Fruit fly (Drosophila melanogaster) whole organism, prepupa: Measurements from ENCODE around the gene Pura.

Experiments
- Blimp-1 ChIP-seq: fragments of 200-800 bp; sonication (Bioruptor generic); optimal IDR thresholded peaks from 3 replicates; lab custom pipeline; 2017; ENCODE audit warnings: missing biosample characterization, missing genetic modification characterization, mild to moderate bottlenecking, moderate library complexity, missing genetic modification reagents
- CG10631 ChIP-seq: fragments of 200-800 bp; sonication (Bioruptor generic); optimal IDR thresholded peaks from 2 replicates; lab custom pipeline; 2016; ENCODE audit warnings: missing biosample characterization, missing genetic modification characterization
- CG11762 ChIP-seq: fragments of 200-800 bp; sonication (Bioruptor generic); optimal IDR thresholded peaks from 3 replicates; lab custom pipeline; 2016; ENCODE audit warnings: missing biosample characterization, missing genetic modification characterization; ENCODE audit not compliant: insufficient read depth
- CG15336 ChIP-seq: fragments of 200-800 bp; sonication (Bioruptor generic); IDR thresholded peaks from 2 replicates; pipeline ENCODE4 v1.3.6; 2022; ENCODE audit warnings: missing biosample characterization, missing genetic modification characterization
- CG1621 ChIP-seq: fragments of 200-800 bp; sonication (Bioruptor generic); optimal IDR thresholded peaks from 3 replicates; lab custom pipeline; 2018; ENCODE audit warnings: missing biosample characterization, mild to moderate bottlenecking, missing genetic modification characterization
- CG16779 ChIP-seq: fragments of 200-800 bp; sonication (Bioruptor generic); optimal IDR thresholded peaks from 3 replicates; lab custom pipeline; 2017; ENCODE audit warnings: missing biosample characterization, mild to moderate bottlenecking, missing genetic modification characterization
- CG3032 ChIP-seq: fragments of 200-800 bp; optimal IDR thresholded peaks from 2 replicates; lab custom pipeline; 2019; ENCODE audit warnings: missing biosample characterization, mild to moderate bottlenecking, missing genetic modification characterization, moderate library complexity
- CG31627 ChIP-seq: fragments of 200-800 bp; sonication (Bioruptor generic); optimal IDR thresholded peaks from 3 replicates; lab custom pipeline; 2016; ENCODE audit warnings: missing biosample characterization, missing genetic modification characterization
- CG32006 ChIP-seq: fragments of 200-800 bp; sonication (Bioruptor generic); optimal IDR thresholded peaks from 3 replicates; lab custom pipeline; 2017; ENCODE audit warnings: missing biosample characterization, mild to moderate bottlenecking, missing genetic modification characterization
- CG34406 ChIP-seq: fragments of 200-800 bp; sonication (Bioruptor generic); optimal IDR thresholded peaks from 3 replicates; lab custom pipeline; 2016; ENCODE audit warnings: missing biosample characterization, missing genetic modification characterization
- CG4318 ChIP-seq: fragments of 200-800 bp; sonication (Bioruptor generic); optimal IDR thresholded peaks from 3 replicates; lab custom pipeline; 2017; ENCODE audit warnings: missing biosample characterization, mild to moderate bottlenecking, missing genetic modification characterization
- CG6163 ChIP-seq: fragments of 200-800 bp; sonication (Bioruptor generic); IDR thresholded peaks from 3 replicates; pipeline ENCODE4 v1.3.6; 2022; ENCODE audit warnings: missing biosample characterization, missing genetic modification characterization
- CG6276 ChIP-seq: fragments of 200-800 bp; sonication (Bioruptor generic); optimal IDR thresholded peaks from 2 replicates; lab custom pipeline; 2017; ENCODE audit warnings: missing biosample characterization, mild to moderate bottlenecking, missing genetic modification characterization
- CG6792 ChIP-seq: fragments of 200-800 bp; sonication (Bioruptor generic); optimal IDR thresholded peaks from 3 replicates; lab custom pipeline; 2016; ENCODE audit warnings: missing biosample characterization, missing genetic modification characterization
- CG6808 ChIP-seq: fragments of 200-800 bp; sonication (Bioruptor generic); optimal IDR thresholded peaks from 3 replicates; lab custom pipeline; 2017; ENCODE audit warnings: missing biosample characterization, missing genetic modification characterization, mild to moderate bottlenecking, moderate library complexity, missing genetic modification reagents
- CG6854 ChIP-seq: fragments of 200-800 bp; sonication (Bioruptor generic); optimal IDR thresholded peaks from 2 replicates; lab custom pipeline; 2017; ENCODE audit warnings: missing biosample characterization, mild to moderate bottlenecking, missing genetic modification characterization
- CG7368 ChIP-seq: fragments of 200-800 bp; sonication (Bioruptor generic); optimal IDR thresholded peaks from 3 replicates; lab custom pipeline; 2016; ENCODE audit warnings: missing biosample characterization, missing genetic modification characterization
- CG8319 ChIP-seq: fragments of 200-800 bp; sonication (Bioruptor generic); optimal IDR thresholded peaks from 3 replicates; lab custom pipeline; 2016; ENCODE audit warnings: missing biosample characterization, missing genetic modification characterization
- CG9139 ChIP-seq: fragments of 200-800 bp; sonication (Bioruptor generic); optimal IDR thresholded peaks from 3 replicates; lab custom pipeline; 2017; ENCODE audit warnings: missing biosample characterization, mild to moderate bottlenecking, missing genetic modification characterization
- Eip78C ChIP-seq: fragments of 200-800 bp; sonication (Bioruptor generic); peaks from one replicate; lab custom pipeline; 2016; ENCODE audit warnings: missing biosample characterization, missing genetic modification characterization
- Eip93F ChIP-seq: fragments of 200-800 bp; sonication (Bioruptor generic); optimal IDR thresholded peaks from 2 replicates; lab custom pipeline; 2016; ENCODE audit warnings: missing biosample characterization, mild to moderate bottlenecking, missing genetic modification characterization
- Ets21C ChIP-seq: fragments of 200-800 bp; sonication (Bioruptor generic); optimal IDR thresholded peaks from 3 replicates; lab custom pipeline; 2016; ENCODE audit warnings: missing biosample characterization, missing genetic modification characterization
- Ets96B ChIP-seq: fragments of 200-800 bp; optimal IDR thresholded peaks from 2 replicates; lab custom pipeline; 2019; ENCODE audit warnings: missing biosample characterization, mild to moderate bottlenecking, missing genetic modification characterization, moderate library complexity
- Gug ChIP-seq: fragments of 200-800 bp; sonication (Bioruptor generic); IDR thresholded peaks from 2 replicates; pipeline ENCODE4 v1.3.6; 2022; ENCODE audit warnings: missing biosample characterization, missing genetic modification characterization
- Hr38 ChIP-seq: sonication (Bioruptor generic); optimal IDR thresholded peaks from 2 replicates; lab custom pipeline; 2016; ENCODE audit warnings: missing biosample characterization, missing genetic modification characterization
- Hr39 ChIP-seq: fragments of 200-800 bp; sonication (Bioruptor generic); optimal IDR thresholded peaks from 2 replicates; lab custom pipeline; 2016; ENCODE audit warnings: missing biosample characterization, missing genetic modification characterization
- Met ChIP-seq: fragments of 200-800 bp; sonication (Bioruptor generic); optimal IDR thresholded peaks from 3 replicates; lab custom pipeline; 2016; ENCODE audit warnings: missing biosample characterization, missing genetic modification characterization
- Sox14 ChIP-seq: fragments of 200-800 bp; sonication (Bioruptor generic); optimal IDR thresholded peaks from 3 replicates; lab custom pipeline; 2016; ENCODE audit warnings: missing biosample characterization, missing genetic modification characterization
- Sox15 ChIP-seq: fragments of 200-800 bp; sonication (Bioruptor generic); optimal IDR thresholded peaks from 3 replicates; lab custom pipeline; 2016; ENCODE audit warnings: missing biosample characterization, missing genetic modification characterization
- achi ChIP-seq: fragments of 200-800 bp; sonication (Bioruptor generic); optimal IDR thresholded peaks from 3 replicates; lab custom pipeline; 2016; ENCODE audit warnings: missing biosample characterization, missing genetic modification characterization
- acj6 ChIP-seq: fragments of 200-800 bp; sonication (Bioruptor generic); optimal IDR thresholded peaks from 3 replicates; lab custom pipeline; 2016; ENCODE audit warnings: missing biosample characterization, missing genetic modification characterization
- cyc ChIP-seq: fragments of 200-800 bp; sonication (Bioruptor generic); optimal IDR thresholded peaks from 3 replicates; lab custom pipeline; 2016; ENCODE audit warnings: missing biosample characterization, missing genetic modification characterization
- dsx ChIP-seq: fragments of 200-800 bp; optimal IDR thresholded peaks from 3 replicates; lab custom pipeline; 2019; ENCODE audit warnings: missing biosample characterization, mild to moderate bottlenecking, missing genetic modification characterization, moderate library complexity; ENCODE audit not compliant: poor library complexity, severe bottlenecking
- eg ChIP-seq: fragments of 200-800 bp; sonication (Bioruptor generic); IDR thresholded peaks from 3 replicates; pipeline ENCODE4 v1.3.6; 2022; ENCODE audit warnings: missing biosample characterization, missing genetic modification characterization
- esn ChIP-seq: fragments of 200-800 bp; sonication (Bioruptor generic); optimal IDR thresholded peaks from 2 replicates; lab custom pipeline; 2016; ENCODE audit warnings: missing biosample characterization, mild to moderate bottlenecking, missing genetic modification characterization, moderate library complexity
- fd85E ChIP-seq: fragments of 200-800 bp; sonication (Bioruptor generic); optimal IDR thresholded peaks from 3 replicates; lab custom pipeline; 2016; ENCODE audit warnings: missing biosample characterization, missing genetic modification characterization
- net ChIP-seq: fragments of 200-800 bp; sonication (Bioruptor generic); optimal IDR thresholded peaks from 3 replicates; lab custom pipeline; 2016; ENCODE audit warnings: missing biosample characterization, missing genetic modification characterization
- pdm3 ChIP-seq: fragments of 200-800 bp; sonication (Bioruptor generic); optimal IDR thresholded peaks from 3 replicates; lab custom pipeline; 2016; ENCODE audit warnings: missing biosample characterization, missing genetic modification characterization
- salr ChIP-seq, 2 experiments: fragments of 200-800 bp; sonication (Bioruptor generic); optimal IDR thresholded peaks; 3 replicates each; lab custom pipeline; 2016 to 2018; ENCODE audit warnings: missing biosample characterization in 2 of 2, missing genetic modification characterization in 2 of 2, mild to moderate bottlenecking in 1 of 2
- spab ChIP-seq: fragments of 200-800 bp; sonication (Bioruptor generic); optimal IDR thresholded peaks from 2 replicates; lab custom pipeline; 2017; ENCODE audit warnings: missing biosample characterization, mild to moderate bottlenecking, missing genetic modification characterization, missing genetic modification reagents
- ss ChIP-seq, 2 experiments: fragments of 200-800 bp; sonication (Bioruptor generic); optimal IDR thresholded peaks; 2 replicates in 1 of 2; 3 replicates in 1 of 2; lab custom pipeline; 2017 to 2018; ENCODE audit warnings: mild to moderate bottlenecking in 2 of 2, missing biosample characterization in 2 of 2, missing genetic modification characterization in 2 of 2, moderate library complexity in 1 of 2
- topi ChIP-seq: fragments of 200-800 bp; sonication (Bioruptor generic); optimal IDR thresholded peaks from 3 replicates; lab custom pipeline; 2016; ENCODE audit warnings: missing biosample characterization, missing genetic modification characterization
- vri ChIP-seq: fragments of 200-800 bp; sonication (Bioruptor generic); optimal IDR thresholded peaks from 3 replicates; lab custom pipeline; 2016; ENCODE audit warnings: missing biosample characterization, mild to moderate bottlenecking, missing genetic modification characterization

Gene Pura

dm6 chr3L:7550225-7550624, 42.7 kb upstream of the Pura start (continued):
- TF ChIP-seq CG10631 (no peak), esn (GFP tag; lab: Kevin White, UChicago) (no peak), CG32006 (peak; percentile 63), CG11762 (peak; percentile 12), Eip78C (GFP tag; lab: Kevin White, UChicago) (peak; percentile 64), Sox14 (GFP tag; lab: Kevin White, UChicago) (no peak), CG8319 (GFP tag; lab: Kevin White, UChicago) (peak; percentile 13), CG6276 (GFP tag; lab: Kevin White, UChicago) (peak; percentile 41), cyc (GFP tag; lab: Kevin White, UChicago) (no peak), spab (GFP tag; lab: Kevin White, UChicago) (no peak), net (GFP tag; lab: Kevin White, UChicago) (peak; percentile 36), CG31627 (GFP tag; lab: Kevin White, UChicago) (no peak), CG16779 (tag; lab: Kevin White, UChicago) (no peak), Met (GFP tag; lab: Kevin White, UChicago) (no peak), eg (GFP tag; lab: Robert Waterston, UW) (peak; percentile 74)

dm6 chr3L:7552446-7552845, 40.4 kb upstream of the Pura start:
- no peak for TF ChIP-seq eg (GFP tag; lab: Robert Waterston, UW)
- no peak for TF ChIP-seq Sox15
- no peak for TF ChIP-seq CG1621 (tag; lab: Kevin White, UChicago)
- peak; percentile 61 for TF ChIP-seq Eip78C (GFP tag; lab: Kevin White, UChicago)
- TF ChIP-seq Ets21C (GFP tag; lab: Kevin White, UChicago): no peak
- no peak for TF ChIP-seq CG6792 (GFP tag; lab: Kevin White, UChicago)
- no peak for TF ChIP-seq CG15336 (GFP tag; lab: Robert Waterston, UW)
- TF ChIP-seq CG6163 (GFP tag; lab: Robert Waterston, UW): 0 out of 3 replicates have a peak, but pooled peaks have one; percentile 28
- no peak for TF ChIP-seq CG6854 (GFP tag; lab: Kevin White, UChicago)
- TF ChIP-seq CG32006: peak; percentile 16
- no peak for TF ChIP-seq net (GFP tag; lab: Kevin White, UChicago)

DNA sequence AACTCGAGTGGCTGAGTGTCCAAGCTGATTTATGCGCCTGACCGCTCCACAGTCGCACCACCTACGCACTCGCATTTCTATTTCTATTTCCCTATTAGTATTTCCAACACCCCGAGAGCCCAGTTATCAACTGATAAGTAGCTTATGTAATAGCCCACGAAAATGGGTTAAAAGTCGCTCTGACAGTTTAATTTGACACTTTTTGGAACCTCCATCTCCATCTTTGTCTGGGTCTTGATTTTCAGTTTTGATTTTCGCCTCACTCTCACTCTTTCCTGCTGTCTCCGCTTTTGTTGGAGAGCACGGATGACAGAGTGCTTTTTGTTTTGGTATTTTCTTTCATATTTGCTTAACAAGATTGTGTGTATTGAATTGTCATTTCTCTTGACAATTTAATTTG, 39.8 kb upstream of the Pura start:
- no peak for TF ChIP-seq achi
- TF ChIP-seq Hr39: no peak
- TF ChIP-seq Eip93F (GFP tag; lab: Kevin White, UChicago): no peak
- TF ChIP-seq Sox15: no peak
- no peak for TF ChIP-seq Gug (GFP tag; lab: Robert Waterston, UW)
- no peak for TF ChIP-seq eg (GFP tag; lab: Robert Waterston, UW)
- no peak for TF ChIP-seq CG10631
- no peak for TF ChIP-seq Blimp-1 (GFP tag; lab: Kevin White, UChicago)
- TF ChIP-seq fd85E (GFP tag; lab: Kevin White, UChicago): no peak
- TF ChIP-seq net (GFP tag; lab: Kevin White, UChicago): no peak
- TF ChIP-seq salr (GFP tag; optimal IDR thresholded peaks at IDR 0.05; lab: Kevin White, UChicago): no peak
- TF ChIP-seq CG6808 (GFP tag; lab: Kevin White, UChicago): no peak
- no peak for TF ChIP-seq CG8319 (GFP tag; lab: Kevin White, UChicago)
- TF ChIP-seq CG32006: no peak
- TF ChIP-seq CG34406 (GFP tag; lab: Kevin White, UChicago): no peak
- no peak for TF ChIP-seq Hr38 (GFP tag; lab: Kevin White, UChicago)
- TF ChIP-seq CG9139: no peak
- no peak for TF ChIP-seq CG6276 (GFP tag; lab: Kevin White, UChicago)

- no peak for TF ChIP-seq CG6808 (GFP tag; lab: Kevin White, UChicago)
- no peak for TF ChIP-seq Ets96B
- no peak for TF ChIP-seq CG1621 (tag; lab: Kevin White, UChicago)
- no peak for TF ChIP-seq dsx (GFP tag; lab: Kevin White, UChicago)
- TF ChIP-seq CG15336 (GFP tag; lab: Robert Waterston, UW): no peak
- TF ChIP-seq Blimp-1 (GFP tag; lab: Kevin White, UChicago): no peak
- no peak for TF ChIP-seq CG7368 (GFP tag; lab: Kevin White, UChicago)
- no peak for TF ChIP-seq CG4318 (GFP tag; lab: Kevin White, UChicago)
- TF ChIP-seq CG6854 (GFP tag; lab: Kevin White, UChicago): no peak
- no peak for TF ChIP-seq pdm3 (GFP tag; lab: Kevin White, UChicago)
- TF ChIP-seq Eip78C (GFP tag; lab: Kevin White, UChicago): no peak
- no peak for TF ChIP-seq topi (GFP tag; lab: Kevin White, UChicago)
- TF ChIP-seq acj6 (GFP tag; lab: Kevin White, UChicago): no peak
- no peak for TF ChIP-seq ss (GFP tag; optimal IDR thresholded peaks at IDR 0.05; lab: Kevin White, UChicago)
- no peak for TF ChIP-seq Hr38 (GFP tag; lab: Kevin White, UChicago)
- TF ChIP-seq vri (GFP tag; lab: Kevin White, UChicago): no peak
- no peak for TF ChIP-seq CG3032 (tag; lab: Kevin White, UChicago)
- no peak for TF ChIP-seq CG9139
Observed at dm6 chr3L:7559937-7560336, 33.0 kb upstream of the Pura start, which contains the start of gene CG14837. Gene CG14837 (minus strand): TSS chr3L:7560037.
